Worm (Caenorhabditis elegans) whole organism, L4 larva: Measurements from ENCODE around the gene lin-66.
A peak's percentile ranks its signal among the peaks of the same experiment; 100 is the strongest.

ENCODE experiments used
- D1046.2 ChIP-seq: fragments of 200-800 bp; sonication (Bioruptor generic); IDR thresholded peaks from 2 replicates; pipeline ENCODE4 v1.3.6; 2022; ENCODE audit warnings: missing genetic modification characterization, missing compliant biosample characterization
- F26F4.8 ChIP-seq: fragments of 200-800 bp; sonication (Bioruptor generic); conservative IDR thresholded peaks from 2 replicates; pipeline ENCODE4 v1.3.6; 2022; ENCODE audit warnings: missing genetic modification characterization, missing compliant biosample characterization
- F49E8.2 ChIP-seq: sonication (generic microtip); optimal IDR thresholded peaks from 2 replicates; lab custom pipeline; 2016; ENCODE audit warnings: missing compliant biosample characterization, mild to moderate bottlenecking, missing genetic modification characterization, borderline replicate concordance
- Y105C5A.15 ChIP-seq: fragments of 200-800 bp; sonication (Bioruptor generic); IDR thresholded peaks from 2 replicates; pipeline ENCODE4 v1.3.6; 2022; ENCODE audit warnings: missing genetic modification characterization, missing compliant biosample characterization
- Y5F2A.4 ChIP-seq: fragments of 200-800 bp; sonication (Bioruptor generic); optimal IDR thresholded peaks from 2 replicates; lab custom pipeline; 2018; ENCODE audit warnings: mild to moderate bottlenecking, missing genetic modification characterization, missing compliant biosample characterization
- aha-1 ChIP-seq: fragments of 150-350 bp; peaks from one replicate; lab custom pipeline; 2014; ENCODE audit warnings: missing biosample characterization, missing genetic modification characterization
- aly-2 ChIP-seq: sonication (generic microtip); optimal IDR thresholded peaks from 2 replicates; lab custom pipeline; 2018; ENCODE audit warnings: missing biosample characterization, missing genetic modification characterization
- attf-4 ChIP-seq: sonication (generic microtip); optimal IDR thresholded peaks from 3 replicates; lab custom pipeline; 2017; ENCODE audit warnings: missing biosample characterization, missing genetic modification characterization
- ceh-62 ChIP-seq: sonication (generic microtip); optimal IDR thresholded peaks from 2 replicates; lab custom pipeline; 2017; ENCODE audit warnings: missing biosample characterization, missing genetic modification characterization
- ces-1 ChIP-seq: fragments of 150-350 bp; sonication (generic microtip); optimal IDR thresholded peaks from 4 replicates; lab custom pipeline; 2014; ENCODE audit warnings: missing biosample characterization, missing genetic modification reagents, missing genetic modification characterization
- ctbp-1 ChIP-seq: fragments of 200-800 bp; sonication (Bioruptor generic); IDR thresholded peaks from 2 replicates; pipeline ENCODE4 v1.3.6; 2022; ENCODE audit warnings: missing genetic modification reagents, missing genetic modification characterization, missing compliant biosample characterization
- dmd-9 ChIP-seq: fragments of 200-800 bp; sonication (Bioruptor generic); IDR thresholded peaks from 2 replicates; pipeline ENCODE4 v1.3.6; 2022; ENCODE audit warnings: missing genetic modification reagents, missing genetic modification characterization, missing compliant biosample characterization
- dve-1 ChIP-seq: sonication (generic microtip); optimal IDR thresholded peaks from 2 replicates; lab custom pipeline; 2017; ENCODE audit warnings: antibody characterized with exemption, mild to moderate bottlenecking, missing genetic modification characterization, missing compliant biosample characterization; ENCODE audit not compliant: insufficient read depth
- egl-43 ChIP-seq: fragments of 200-800 bp; sonication (Bioruptor generic); IDR thresholded peaks from 2 replicates; pipeline ENCODE4 v1.3.6; 2022; ENCODE audit warnings: missing genetic modification reagents, missing genetic modification characterization, missing compliant biosample characterization
- fkh-10 ChIP-seq: fragments of 150-350 bp; optimal IDR thresholded peaks from 2 replicates; lab custom pipeline; 2014; ENCODE audit warnings: missing biosample characterization, missing genetic modification reagents, missing genetic modification characterization
- hif-1 ChIP-seq, 2 experiments: sonication (generic microtip); optimal IDR thresholded peaks; 2 replicates each; lab custom pipeline; 2016 to 2017; ENCODE audit warnings: missing compliant biosample characterization in 2 of 2, missing genetic modification characterization in 2 of 2, missing genetic modification reagents in 2 of 2, missing genotype in 2 of 2, mild to moderate bottlenecking in 1 of 2
- hlh-30 ChIP-seq: sonication (generic microtip); optimal IDR thresholded peaks from 2 replicates; lab custom pipeline; 2017; ENCODE audit warnings: antibody characterized with exemption, mild to moderate bottlenecking, missing genetic modification characterization, missing compliant biosample characterization; ENCODE audit not compliant: insufficient read depth
- hmg-1.1 ChIP-seq: fragments of 200-800 bp; sonication (Bioruptor generic); IDR thresholded peaks from 2 replicates; pipeline ENCODE4 v1.3.6; 2022; ENCODE audit warnings: missing genetic modification reagents, missing genetic modification characterization, missing compliant biosample characterization
- lin-13 ChIP-seq: fragments of 150-350 bp; optimal IDR thresholded peaks from 2 replicates; lab custom pipeline; 2014; ENCODE audit warnings: missing biosample characterization, missing genetic modification reagents, missing genetic modification characterization
- lin-39 ChIP-seq: fragments of 150-350 bp; optimal IDR thresholded peaks from 2 replicates; lab custom pipeline; 2014; ENCODE audit warnings: missing biosample characterization, missing genetic modification reagents, missing genetic modification characterization
- lir-3 ChIP-seq: sonication (generic microtip); optimal IDR thresholded peaks from 2 replicates; lab custom pipeline; 2016; ENCODE audit warnings: mild to moderate bottlenecking, missing genetic modification characterization, missing compliant biosample characterization
- lsy-2 ChIP-seq, 2 experiments: fragments of 150-350 bp in 1 of 2; sonication (generic microtip) in 1 of 2; optimal IDR thresholded peaks; 2 replicates each; lab custom pipeline; 2014 to 2017; ENCODE audit warnings: missing biosample characterization in 2 of 2, missing genetic modification characterization in 2 of 2
- mdl-1 ChIP-seq, 2 experiments: fragments of 150-350 bp in 1 of 2; sonication (generic microtip) in 1 of 2; optimal IDR thresholded peaks; 2 replicates each; lab custom pipeline; 2014 to 2017; ENCODE audit warnings: missing biosample characterization in 2 of 2, missing genetic modification characterization in 2 of 2
- mdt-29 ChIP-seq: fragments of 200-800 bp; sonication (Bioruptor generic); IDR thresholded peaks from 2 replicates; pipeline ENCODE4 v1.3.6; 2022; ENCODE audit warnings: missing genetic modification reagents, missing genetic modification characterization, missing compliant biosample characterization
- mep-1 ChIP-seq: fragments of 150-350 bp; sonication (generic microtip); optimal IDR thresholded peaks from 3 replicates; lab custom pipeline; 2014; ENCODE audit warnings: missing biosample characterization, missing genetic modification characterization
- mxl-2 ChIP-seq: fragments of 200-800 bp; sonication (Bioruptor generic); conservative IDR thresholded peaks from 2 replicates; pipeline ENCODE4 v1.3.6; 2022; ENCODE audit warnings: missing genetic modification reagents, missing genetic modification characterization, missing compliant biosample characterization
- mxl-3 ChIP-seq: fragments of 200-800 bp; sonication (Bioruptor generic); optimal IDR thresholded peaks from 2 replicates; lab custom pipeline; 2018; ENCODE audit warnings: mild to moderate bottlenecking, missing genetic modification characterization, missing compliant biosample characterization
- nhr-11 ChIP-seq: fragments of 150-350 bp; optimal IDR thresholded peaks from 2 replicates; lab custom pipeline; 2014; ENCODE audit warnings: missing biosample characterization, missing genetic modification characterization
- nhr-48 ChIP-seq: sonication (generic microtip); optimal IDR thresholded peaks from 2 replicates; lab custom pipeline; 2016; ENCODE audit warnings: mild to moderate bottlenecking, missing genetic modification characterization, missing compliant biosample characterization
- nhr-77 ChIP-seq: fragments of 150-350 bp; optimal IDR thresholded peaks from 2 replicates; lab custom pipeline; 2014; ENCODE audit warnings: missing biosample characterization, missing genetic modification characterization
- pha-4 ChIP-seq, 2 experiments: fragments of 150-350 bp in 1 of 2; fragments of 200-800 bp in 1 of 2; sonication (Bioruptor generic) in 1 of 2; IDR thresholded peaks in 1 of 2; optimal IDR thresholded peaks in 1 of 2; 2 replicates each; pipeline versions ENCODE4 v1.3.6 to Lab custom; 2014 to 2022; ENCODE audit warnings: missing genetic modification characterization in 2 of 2, missing genetic modification reagents in 2 of 2, missing biosample characterization in 1 of 2, missing compliant biosample characterization in 1 of 2
- php-3 ChIP-seq: fragments of 200-800 bp; sonication (Bioruptor generic); IDR thresholded peaks from 2 replicates; pipeline ENCODE4 v1.3.6; 2022; ENCODE audit warnings: missing genetic modification reagents, missing genetic modification characterization, missing compliant biosample characterization
- rbr-2 ChIP-seq: sonication (generic microtip); optimal IDR thresholded peaks from 2 replicates; lab custom pipeline; 2016; ENCODE audit warnings: missing genotype, missing genetic modification characterization, missing compliant biosample characterization
- snpc-1.2 ChIP-seq: fragments of 200-800 bp; sonication (Bioruptor generic); IDR thresholded peaks from 2 replicates; pipeline ENCODE4 v1.3.6; 2022; ENCODE audit warnings: missing genetic modification reagents, missing genetic modification characterization, missing compliant biosample characterization
- spr-3 ChIP-seq: fragments of 200-800 bp; sonication (Bioruptor generic); optimal IDR thresholded peaks from 2 replicates; lab custom pipeline; 2018; ENCODE audit warnings: mild to moderate bottlenecking, missing genetic modification characterization, missing compliant biosample characterization
- unc-130 ChIP-seq: sonication (generic microtip); optimal IDR thresholded peaks from 2 replicates; lab custom pipeline; 2016; ENCODE audit warnings: missing genetic modification reagents, missing genetic modification characterization, missing compliant biosample characterization
- zip-2 ChIP-seq: fragments of 150-350 bp; optimal IDR thresholded peaks from 2 replicates; lab custom pipeline; 2014; ENCODE audit warnings: missing biosample characterization, missing genetic modification characterization
- ztf-11 ChIP-seq: fragments of 150-350 bp; optimal IDR thresholded peaks from 2 replicates; lab custom pipeline; 2014; ENCODE audit warnings: missing biosample characterization, missing genetic modification characterization
- ztf-7 ChIP-seq: fragments of 150-350 bp; optimal IDR thresholded peaks from 2 replicates; lab custom pipeline; 2014; ENCODE audit warnings: missing biosample characterization, missing genetic modification characterization

The lin-66 gene

ce11 chrIV:13866754-13867153 lies 21.1 kb upstream of the lin-66 start, which contains the start of gene B0513.90 (continued):
- no peak for TF ChIP-seq ceh-62 (tag; lab: Kevin White, UChicago)

ce11 chrIV:13870085-13870484 lies 17.8 kb upstream of the lin-66 start:
- no peak for TF ChIP-seq dmd-9
- no peak for TF ChIP-seq ztf-7
- no peak for TF ChIP-seq mxl-2 (GFP tag; lab: Robert Waterston, UW)
- no peak for TF ChIP-seq F49E8.2 (tag; lab: Kevin White, UChicago)
- no peak for TF ChIP-seq zip-2 (tag; lab: Kevin White, UChicago)
- no peak for TF ChIP-seq php-3 (GFP tag; lab: Robert Waterston, UW)
- TF ChIP-seq lin-39 (tag; lab: Kevin White, UChicago), result no peak
- no peak for TF ChIP-seq nhr-48
- TF ChIP-seq Y105C5A.15 (GFP tag; lab: Robert Waterston, UW), result no peak
- 0 out of 2 replicates have a peak, but pooled peaks have one; percentile 15 for TF ChIP-seq mdt-29 (GFP tag; lab: Robert Waterston, UW)
- no peak for TF ChIP-seq lir-3
- no peak for TF ChIP-seq dve-1 (tag; lab: Kevin White, UChicago)
- no peak for TF ChIP-seq nhr-11 (tag; lab: Kevin White, UChicago)
- TF ChIP-seq egl-43, result no peak
- TF ChIP-seq hlh-30 (tag; lab: Kevin White, UChicago), result no peak
- no peak for TF ChIP-seq mep-1
- TF ChIP-seq snpc-1.2 (GFP tag; lab: Robert Waterston, UW), result peak; percentile 96

- TF ChIP-seq mep-1 (no peak), F26F4.8 (no peak), spr-3 (GFP tag; lab: Kevin White, UChicago) (no peak), ces-1 (GFP tag; lab: Kevin White, UChicago) (no peak), aly-2 (no peak), dmd-9 (no peak), unc-130 (no peak), mdl-1 (tag; optimal IDR thresholded peaks at IDR 0.05; lab: Kevin White, UChicago) (no peak), Y5F2A.4 (GFP tag; lab: Kevin White, UChicago) (no peak)
- TF ChIP-seq, all 104 proteins: peak for 0
These were observed 11.2 kb upstream of the lin-66 start, which contains the start of gene prdh-1 for ce11 chrIV:13876565-13877153. Gene prdh-1, minus strand, starts transcription at chrIV:13876615.

DNA sequence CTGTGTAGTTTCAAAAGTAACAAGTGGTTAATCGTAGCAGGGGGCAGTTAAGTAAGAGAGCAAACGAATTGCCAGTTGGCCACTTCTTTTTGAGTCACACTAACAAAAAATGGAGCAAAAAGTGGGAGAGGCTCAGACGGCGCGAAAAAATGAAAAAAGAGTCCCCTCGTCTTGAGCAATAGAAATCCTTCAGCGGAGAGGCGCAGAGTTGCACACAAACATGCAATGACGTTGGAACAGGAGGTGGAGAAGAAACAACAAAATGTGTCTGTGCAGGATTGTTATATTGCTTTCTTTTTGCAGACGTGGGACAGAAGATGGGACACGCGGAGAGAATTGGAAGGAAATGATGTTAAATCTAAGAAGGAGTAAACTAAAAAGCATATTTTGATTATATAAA lies 10.2 kb upstream of the lin-66 start:
- peak; percentile 96 for TF ChIP-seq aha-1 (tag; lab: Kevin White, UChicago)
- no peak for TF ChIP-seq hif-1 (tag; optimal IDR thresholded peaks at IDR 0.05; lab: Kevin White, UChicago)
- peak in 1 of 2 experiments; percentile 61 for TF ChIP-seq lsy-2 (tag; optimal IDR thresholded peaks at IDR 0.05; lab: Kevin White, UChicago)
- no peak for TF ChIP-seq dmd-9
- TF ChIP-seq attf-4, result no peak
- TF ChIP-seq hmg-1.1 (GFP tag; lab: Robert Waterston, UW), result peak; percentile 63; the same call in 1 of the 2 replicates
- TF ChIP-seq lin-13 (GFP tag; lab: Kevin White, UChicago), result peak; percentile 1
- 0 out of 2 replicates have a peak, but pooled peaks have one; percentile 4 for TF ChIP-seq D1046.2
- TF ChIP-seq ctbp-1 (GFP tag; lab: Robert Waterston, UW), result 0 out of 2 replicates have a peak, but pooled peaks have one; percentile 20
- peak; percentile 66 for TF ChIP-seq mep-1
- peak; percentile 3 for TF ChIP-seq mxl-3 (GFP tag; lab: Kevin White, UChicago)
- TF ChIP-seq pha-4 (GFP tag; IDR thresholded peaks at IDR 0.05; lab: Robert Waterston, UW), result no peak
- TF ChIP-seq pha-4 (tag; optimal IDR thresholded peaks at IDR 0.05; lab: Kevin White, UChicago), result no peak
- peak; percentile 44 for TF ChIP-seq hlh-30 (tag; lab: Kevin White, UChicago)
- no peak for TF ChIP-seq zip-2 (tag; lab: Kevin White, UChicago)
- no peak for TF ChIP-seq nhr-77
- TF ChIP-seq nhr-11 (tag; lab: Kevin White, UChicago), result peak; percentile 50
- no peak for TF ChIP-seq ztf-11 (tag; lab: Kevin White, UChicago)
- TF ChIP-seq rbr-2 (tag; lab: Kevin White, UChicago), result peak; percentile 29
- TF ChIP-seq fkh-10 (GFP tag; lab: Kevin White, UChicago), result peak; percentile 8
- TF ChIP-seq mdl-1 (tag; optimal IDR thresholded peaks at IDR 0.05; lab: Kevin White, UChicago), result peak in 1 of 2 experiments; percentile 72
